Worm (Caenorhabditis elegans) whole organism, L4 larva: Measurements from ENCODE around the gene R13A5.11.

Source experiments
- D1046.2 ChIP-seq: fragments of 200-800 bp; sonication (Bioruptor generic); IDR thresholded peaks from 2 replicates; pipeline ENCODE4 v1.3.6; 2022; ENCODE audit warnings: missing genetic modification characterization, missing compliant biosample characterization
- F26F4.8 ChIP-seq: fragments of 200-800 bp; sonication (Bioruptor generic); conservative IDR thresholded peaks from 2 replicates; pipeline ENCODE4 v1.3.6; 2022; ENCODE audit warnings: missing genetic modification characterization, missing compliant biosample characterization
- F49E8.2 ChIP-seq: sonication (generic microtip); optimal IDR thresholded peaks from 2 replicates; lab custom pipeline; 2016; ENCODE audit warnings: missing compliant biosample characterization, mild to moderate bottlenecking, missing genetic modification characterization, borderline replicate concordance
- R02D3.7 ChIP-seq: fragments of 150-350 bp; sonication (generic microtip); optimal IDR thresholded peaks from 3 replicates; lab custom pipeline; 2014; ENCODE audit warnings: missing biosample characterization, missing genetic modification characterization
- T26A8.4 ChIP-seq: fragments of 200-800 bp; sonication (Bioruptor generic); IDR thresholded peaks from 2 replicates; pipeline ENCODE4 v1.3.6; 2022; ENCODE audit warnings: missing genetic modification characterization, missing compliant biosample characterization
- Y105C5A.15 ChIP-seq: fragments of 200-800 bp; sonication (Bioruptor generic); IDR thresholded peaks from 2 replicates; pipeline ENCODE4 v1.3.6; 2022; ENCODE audit warnings: missing genetic modification characterization, missing compliant biosample characterization
- Y75B8A.6 ChIP-seq: fragments of 200-800 bp; sonication (Bioruptor generic); IDR thresholded peaks from 2 replicates; pipeline ENCODE4 v1.3.6; 2022; ENCODE audit warnings: missing genetic modification reagents, missing genetic modification characterization, missing compliant biosample characterization
- ZK337.2 ChIP-seq: fragments of 200-800 bp; sonication (Bioruptor generic); IDR thresholded peaks from 2 replicates; pipeline ENCODE4 v1.3.6; 2022; ENCODE audit warnings: missing genetic modification reagents, missing genetic modification characterization, missing compliant biosample characterization
- arid-1 ChIP-seq: fragments of 200-800 bp; sonication (Bioruptor generic); conservative IDR thresholded peaks from 2 replicates; pipeline ENCODE4 v1.3.6; 2022; ENCODE audit warnings: missing genetic modification reagents, missing genetic modification characterization, missing compliant biosample characterization
- ceh-20 ChIP-seq: fragments of 200-800 bp; sonication (Bioruptor generic); IDR thresholded peaks from 2 replicates; pipeline ENCODE4 v1.3.6; 2022; ENCODE audit warnings: missing genetic modification reagents, missing genetic modification characterization, missing compliant biosample characterization
- ceh-28 ChIP-seq: fragments of 150-350 bp; optimal IDR thresholded peaks from 2 replicates; lab custom pipeline; 2014; ENCODE audit warnings: missing biosample characterization, missing genetic modification reagents, missing genetic modification characterization
- ceh-32 ChIP-seq: sonication (generic microtip); optimal IDR thresholded peaks from 2 replicates; lab custom pipeline; 2016; ENCODE audit warnings: mild to moderate bottlenecking, missing genetic modification characterization, missing compliant biosample characterization; ENCODE audit not compliant: poor library complexity
- ceh-62 ChIP-seq: sonication (generic microtip); optimal IDR thresholded peaks from 2 replicates; lab custom pipeline; 2017; ENCODE audit warnings: missing biosample characterization, missing genetic modification characterization
- ces-1 ChIP-seq: fragments of 150-350 bp; sonication (generic microtip); optimal IDR thresholded peaks from 4 replicates; lab custom pipeline; 2014; ENCODE audit warnings: missing biosample characterization, missing genetic modification reagents, missing genetic modification characterization
- ctbp-1 ChIP-seq: fragments of 200-800 bp; sonication (Bioruptor generic); IDR thresholded peaks from 2 replicates; pipeline ENCODE4 v1.3.6; 2022; ENCODE audit warnings: missing genetic modification reagents, missing genetic modification characterization, missing compliant biosample characterization
- daf-19 ChIP-seq: fragments of 200-800 bp; sonication (Bioruptor generic); conservative IDR thresholded peaks from 2 replicates; pipeline ENCODE4 v1.3.6; 2022; ENCODE audit warnings: missing genetic modification characterization, missing compliant biosample characterization
- dmd-6 ChIP-seq: fragments of 200-800 bp; sonication (Bioruptor generic); IDR thresholded peaks from 2 replicates; pipeline ENCODE4 v1.3.6; 2022; ENCODE audit warnings: missing genetic modification reagents, missing genetic modification characterization, missing compliant biosample characterization
- dmd-8 ChIP-seq: fragments of 200-800 bp; sonication (Bioruptor generic); IDR thresholded peaks from 2 replicates; pipeline ENCODE4 v1.3.6; 2022; ENCODE audit warnings: missing genetic modification characterization, missing compliant biosample characterization
- dmd-9 ChIP-seq: fragments of 200-800 bp; sonication (Bioruptor generic); IDR thresholded peaks from 2 replicates; pipeline ENCODE4 v1.3.6; 2022; ENCODE audit warnings: missing genetic modification reagents, missing genetic modification characterization, missing compliant biosample characterization
- dpl-1 ChIP-seq: fragments of 150-350 bp; optimal IDR thresholded peaks from 2 replicates; lab custom pipeline; 2014; ENCODE audit warnings: missing biosample characterization, missing genetic modification reagents, missing genetic modification characterization
- gei-8 ChIP-seq: fragments of 200-800 bp; sonication (Bioruptor generic); optimal IDR thresholded peaks from 2 replicates; lab custom pipeline; 2018; ENCODE audit warnings: mild to moderate bottlenecking, missing genetic modification characterization, missing compliant biosample characterization
- hif-1 ChIP-seq, 2 experiments: sonication (generic microtip); optimal IDR thresholded peaks; 2 replicates each; lab custom pipeline; 2016 to 2017; ENCODE audit warnings: missing compliant biosample characterization in 2 of 2, missing genetic modification characterization in 2 of 2, missing genetic modification reagents in 2 of 2, missing genotype in 2 of 2, mild to moderate bottlenecking in 1 of 2
- hlh-30 ChIP-seq: sonication (generic microtip); optimal IDR thresholded peaks from 2 replicates; lab custom pipeline; 2017; ENCODE audit warnings: antibody characterized with exemption, mild to moderate bottlenecking, missing genetic modification characterization, missing compliant biosample characterization; ENCODE audit not compliant: insufficient read depth
- hmg-1.1 ChIP-seq: fragments of 200-800 bp; sonication (Bioruptor generic); IDR thresholded peaks from 2 replicates; pipeline ENCODE4 v1.3.6; 2022; ENCODE audit warnings: missing genetic modification reagents, missing genetic modification characterization, missing compliant biosample characterization
- lim-7 ChIP-seq: fragments of 200-800 bp; sonication (Bioruptor generic); IDR thresholded peaks from 2 replicates; pipeline ENCODE4 v1.3.6; 2022; ENCODE audit warnings: missing genetic modification characterization, missing compliant biosample characterization
- lin-1 ChIP-seq: fragments of 200-800 bp; sonication (Bioruptor generic); IDR thresholded peaks from 2 replicates; pipeline ENCODE4 v1.3.6; 2022; ENCODE audit warnings: missing genetic modification reagents, missing genetic modification characterization, missing compliant biosample characterization
- lin-15B ChIP-seq: fragments of 150-350 bp; sonication (generic microtip); optimal IDR thresholded peaks from 3 replicates; lab custom pipeline; 2014; ENCODE audit warnings: missing biosample characterization, missing genetic modification characterization
- lin-29 ChIP-seq: fragments of 200-800 bp; sonication (Bioruptor generic); IDR thresholded peaks from 2 replicates; pipeline ENCODE4 v1.3.6; 2022; ENCODE audit warnings: missing genetic modification reagents, missing genetic modification characterization, missing compliant biosample characterization
- madf-5 ChIP-seq, 2 experiments: fragments of 200-800 bp; sonication (Bioruptor generic); IDR thresholded peaks; 2 replicates each; pipeline ENCODE4 v1.3.6; 2022; ENCODE audit warnings: missing compliant biosample characterization in 2 of 2, missing genetic modification characterization in 2 of 2
- mdl-1 ChIP-seq, 2 experiments: fragments of 150-350 bp in 1 of 2; sonication (generic microtip) in 1 of 2; optimal IDR thresholded peaks; 2 replicates each; lab custom pipeline; 2014 to 2017; ENCODE audit warnings: missing biosample characterization in 2 of 2, missing genetic modification characterization in 2 of 2
- mdt-29 ChIP-seq: fragments of 200-800 bp; sonication (Bioruptor generic); IDR thresholded peaks from 2 replicates; pipeline ENCODE4 v1.3.6; 2022; ENCODE audit warnings: missing genetic modification reagents, missing genetic modification characterization, missing compliant biosample characterization
- mep-1 ChIP-seq: fragments of 150-350 bp; sonication (generic microtip); optimal IDR thresholded peaks from 3 replicates; lab custom pipeline; 2014; ENCODE audit warnings: missing biosample characterization, missing genetic modification characterization
- mxl-3 ChIP-seq: fragments of 200-800 bp; sonication (Bioruptor generic); optimal IDR thresholded peaks from 2 replicates; lab custom pipeline; 2018; ENCODE audit warnings: mild to moderate bottlenecking, missing genetic modification characterization, missing compliant biosample characterization
- nhr-102 ChIP-seq: sonication (generic microtip); optimal IDR thresholded peaks from 2 replicates; lab custom pipeline; 2016; ENCODE audit warnings: mild to moderate bottlenecking, missing genetic modification characterization, moderate library complexity, missing compliant biosample characterization
- nhr-11 ChIP-seq: fragments of 150-350 bp; optimal IDR thresholded peaks from 2 replicates; lab custom pipeline; 2014; ENCODE audit warnings: missing biosample characterization, missing genetic modification characterization
- nhr-237 ChIP-seq: sonication (generic microtip); optimal IDR thresholded peaks from 2 replicates; lab custom pipeline; 2017; ENCODE audit warnings: missing biosample characterization, missing genetic modification characterization
- nhr-41 ChIP-seq: fragments of 200-800 bp; sonication (Bioruptor generic); IDR thresholded peaks from 2 replicates; pipeline ENCODE4 v1.3.6; 2022; ENCODE audit warnings: missing genetic modification reagents, missing genetic modification characterization, missing compliant biosample characterization
- nhr-48 ChIP-seq: sonication (generic microtip); optimal IDR thresholded peaks from 2 replicates; lab custom pipeline; 2016; ENCODE audit warnings: mild to moderate bottlenecking, missing genetic modification characterization, missing compliant biosample characterization
- nhr-76 ChIP-seq: fragments of 150-350 bp; optimal IDR thresholded peaks from 2 replicates; lab custom pipeline; 2014; ENCODE audit warnings: missing biosample characterization, missing genetic modification characterization
- rbr-2 ChIP-seq: sonication (generic microtip); optimal IDR thresholded peaks from 2 replicates; lab custom pipeline; 2016; ENCODE audit warnings: missing genotype, missing genetic modification characterization, missing compliant biosample characterization
- skn-1 ChIP-seq: fragments of 150-350 bp; optimal IDR thresholded peaks from 2 replicates; lab custom pipeline; 2014; ENCODE audit warnings: missing biosample characterization, missing genetic modification characterization
- snpc-4 ChIP-seq: fragments of 150-350 bp; optimal IDR thresholded peaks from 2 replicates; lab custom pipeline; 2014; ENCODE audit warnings: missing biosample characterization, missing genetic modification characterization
- spr-1 ChIP-seq: sonication (generic microtip); optimal IDR thresholded peaks from 2 replicates; lab custom pipeline; 2016; ENCODE audit warnings: mild to moderate bottlenecking, missing genetic modification characterization, missing compliant biosample characterization
- tra-1 ChIP-seq: fragments of 200-800 bp; sonication (Bioruptor generic); IDR thresholded peaks from 2 replicates; pipeline ENCODE4 v1.3.6; 2022; ENCODE audit warnings: missing genetic modification reagents, missing genetic modification characterization, missing compliant biosample characterization
- vab-7 ChIP-seq: fragments of 200-800 bp; sonication (Bioruptor generic); IDR thresholded peaks from 2 replicates; pipeline ENCODE4 v1.3.6; 2022; ENCODE audit warnings: missing genetic modification reagents, missing genetic modification characterization, missing compliant biosample characterization
- zfp-3 ChIP-seq: fragments of 200-800 bp; sonication (Bioruptor generic); conservative IDR thresholded peaks from 2 replicates; pipeline ENCODE4 v1.3.6; 2022; ENCODE audit warnings: missing genetic modification reagents, missing genetic modification characterization, missing compliant biosample characterization
- ztf-11 ChIP-seq: fragments of 150-350 bp; optimal IDR thresholded peaks from 2 replicates; lab custom pipeline; 2014; ENCODE audit warnings: missing biosample characterization, missing genetic modification characterization

The R13A5.11 gene

ce11 chrIII:7593285-7593928 lies at the start of gene R13A5.11:
R13A5.11 (minus strand) TSS chrIII:7593335.
- TF ChIP-seq nhr-237 (tag; lab: Kevin White, UChicago) (no peak), ztf-11 (no peak), nhr-48 (tag; lab: Kevin White, UChicago) (no peak), nhr-102 (no peak), lim-7 (no peak), ceh-20 (no peak), skn-1 (no peak), hif-1 (tag; optimal IDR thresholded peaks at IDR 0.05; lab: Kevin White, UChicago) (no peak), dmd-9 (GFP tag; lab: Robert Waterston, UW) (no peak), ceh-62 (tag; lab: Kevin White, UChicago) (no peak), F49E8.2 (no peak), ZK337.2 (GFP tag; lab: Robert Waterston, UW) (no peak), nhr-76 (tag; lab: Kevin White, UChicago) (no peak), gei-8 (GFP tag; lab: Kevin White, UChicago) (no peak), madf-5 (GFP tag; IDR thresholded peaks at IDR 0.05; lab: Robert Waterston, UW) (no peak), F26F4.8 (GFP tag; lab: Robert Waterston, UW) (no peak), zfp-3 (GFP tag; lab: Robert Waterston, UW) (no peak), lin-29 (GFP tag; lab: Robert Waterston, UW) (no peak)

- TF ChIP-seq daf-19 (GFP tag; lab: Robert Waterston, UW) (peak; percentile 79; the same call in 1 of the 2 replicates), zfp-3 (GFP tag; lab: Robert Waterston, UW) (0 out of 2 replicates have a peak, but pooled peaks have one; percentile 41), spr-1 (tag; lab: Kevin White, UChicago) (no peak), nhr-48 (tag; lab: Kevin White, UChicago) (peak; percentile 59), tra-1 (peak; percentile 67), ceh-32 (tag; lab: Kevin White, UChicago) (no peak), vab-7 (peak; percentile 82), nhr-11 (tag; lab: Kevin White, UChicago) (peak; percentile 32), mdl-1 (tag; optimal IDR thresholded peaks at IDR 0.05; lab: Kevin White, UChicago) (peak in 1 of 2 experiments; percentile 92), dmd-9 (GFP tag; lab: Robert Waterston, UW) (no peak), mxl-3 (GFP tag; lab: Kevin White, UChicago) (peak; percentile 74), D1046.2 (GFP tag; lab: Robert Waterston, UW) (0 out of 2 replicates have a peak, but pooled peaks have one; percentile 55), hlh-30 (tag; lab: Kevin White, UChicago) (peak; percentile 61), snpc-4 (tag; lab: Kevin White, UChicago) (no peak), T26A8.4 (GFP tag; lab: Robert Waterston, UW) (peak; percentile 53), Y105C5A.15 (no peak), ctbp-1 (GFP tag; lab: Robert Waterston, UW) (peak; percentile 60; the same call in 1 of the 2 replicates), ces-1 (no peak), mep-1 (peak; percentile 45), ZK337.2 (GFP tag; lab: Robert Waterston, UW) (no peak), mdt-29 (0 out of 2 replicates have a peak, but pooled peaks have one; percentile 6), dpl-1 (GFP tag; lab: Kevin White, UChicago) (peak; percentile 3), lim-7 (peak; percentile 86), gei-8 (GFP tag; lab: Kevin White, UChicago) (peak; percentile 46), ceh-28 (tag; lab: Kevin White, UChicago) (no peak), arid-1 (peak; percentile 74), lin-15B (tag; lab: Kevin White, UChicago) (no peak), lin-1 (peak; percentile 73; the same call in 1 of the 2 replicates), rbr-2 (tag; lab: Kevin White, UChicago) (peak; percentile 40), Y75B8A.6 (GFP tag; lab: Robert Waterston, UW) (0 out of 2 replicates have a peak, but pooled peaks have one; percentile 59), dmd-8 (GFP tag; lab: Robert Waterston, UW) (peak; percentile 84), hif-1 (tag; optimal IDR thresholded peaks at IDR 0.05; lab: Kevin White, UChicago) (peak in 1 of 2 experiments; percentile 39), hmg-1.1 (peak; percentile 65), dmd-6 (peak; percentile 49), skn-1 (no peak), R02D3.7 (tag; lab: Kevin White, UChicago) (no peak), nhr-41 (GFP tag; lab: Robert Waterston, UW) (0 out of 2 replicates have a peak, but pooled peaks have one; percentile 60)
These were observed 48.9 kb upstream of the R13A5.11 start for ce11 chrIII:7642015-7642414.
